Worm (Caenorhabditis elegans): ENCODE measurements around the gene F10G2.10.

DNA sequence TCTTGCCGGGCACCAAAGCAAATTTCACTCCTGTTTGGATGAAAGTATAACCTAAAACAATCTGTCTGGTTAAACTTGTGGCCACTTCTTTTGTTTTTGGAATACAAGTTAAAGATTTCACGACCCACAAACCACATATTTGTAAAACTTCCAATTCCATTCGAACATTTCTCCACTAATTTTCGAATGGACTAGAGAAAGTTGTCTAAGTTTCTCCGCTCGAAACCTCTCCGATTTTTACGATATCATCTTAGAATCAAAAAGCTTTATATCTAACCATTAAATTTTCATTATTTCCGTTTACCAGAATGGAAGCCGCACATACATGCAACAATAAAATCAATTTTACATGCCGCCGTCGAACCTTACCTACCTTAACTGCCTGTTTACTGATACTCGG lies 23.6 kb upstream of the F10G2.10 start, which contains the start of gene F07G11.3:
- TF ChIP-seq nfya-1 (tag; optimal IDR thresholded peaks at IDR 0.05) (no peak), sox-4 (tag; optimal IDR thresholded peaks at IDR 0.05) (no peak), unc-55 (GFP tag; optimal IDR thresholded peaks at IDR 0.05) (no peak), ama-1 (optimal IDR thresholded peaks at IDR 0.05) (no peak)

Measured in whole organism, late embryonic.